Worm (Caenorhabditis elegans): ENCODE results near the gene ZK856.18.

ce11 chrV:10183810-10184209 is 2.0 kb downstream of the ZK856.18 start:
- TF ChIP-seq ZK546.5 (tag; optimal IDR thresholded peaks at IDR 0.05) = no peak
- TF ChIP-seq tbx-2 (tag; optimal IDR thresholded peaks at IDR 0.05) = no peak

Data from whole organism, L3 larva.